Worm (Caenorhabditis elegans) whole organism, midembryonic: ENCODE data around the gene T25B9.1.

Experiments used
- T22C8.4 ChIP-seq: fragments of 200-800 bp; sonication (Bioruptor generic); IDR thresholded peaks from 2 replicates; pipeline ENCODE4 v1.3.6; 2022; ENCODE audit warnings: missing genetic modification characterization, missing compliant biosample characterization
- flt-1 ChIP-seq: fragments of 200-800 bp; sonication (Bioruptor generic); IDR thresholded peaks from 2 replicates; pipeline ENCODE4 v1.3.6; 2022; ENCODE audit warnings: missing genetic modification characterization, missing compliant biosample characterization
- ztf-29 ChIP-seq: fragments of 200-800 bp; sonication (Bioruptor generic); IDR thresholded peaks from 2 replicates; pipeline ENCODE4 v1.3.6; 2022; ENCODE audit warnings: missing genetic modification reagents, missing genetic modification characterization, missing compliant biosample characterization

ce11 chrIV:10701866-10702458 is 48.0 kb downstream of the T25B9.1 start:
- TF ChIP-seq ztf-29 (GFP tag; lab: Robert Waterston, UW) (no peak), T22C8.4 (no peak), flt-1 (GFP tag; lab: Robert Waterston, UW) (no peak)
